Fruit fly (Drosophila melanogaster) whole organism, embryonic: ENCODE results near the gene Zn72D.

Experiments used
- Ada2b ChIP-seq: fragments of 200-800 bp; sonication (Bioruptor generic); IDR thresholded peaks from 2 replicates; pipeline ENCODE4 v1.3.6; 2022; ENCODE audit warnings: missing biosample characterization, missing genetic modification characterization
- Atf6 ChIP-seq: fragments of 200-800 bp; sonication (Bioruptor generic); IDR thresholded peaks from 2 replicates; pipeline ENCODE4 v1.3.6; 2022; ENCODE audit warnings: missing biosample characterization, missing genetic modification characterization
- Awh ChIP-seq: fragments of 200-800 bp; sonication (Bioruptor generic); IDR thresholded peaks from 2 replicates; pipeline ENCODE4, ENCODE4 v1.3.6; 2022; ENCODE audit warnings: missing biosample characterization, missing genetic modification characterization
- BEAF-32 ChIP-seq: fragments of 200-800 bp; sonication (Bioruptor generic); optimal IDR thresholded peaks from 3 replicates; lab custom pipeline; 2017; ENCODE audit warnings: missing biosample characterization, missing genetic modification characterization, mild to moderate bottlenecking, moderate library complexity, missing genetic modification reagents
- CG10147 ChIP-seq: fragments of 200-800 bp; sonication (Bioruptor generic); optimal IDR thresholded peaks from 2 replicates; lab custom pipeline; 2019; ENCODE audit warnings: missing biosample characterization, mild to moderate bottlenecking, missing genetic modification characterization, moderate library complexity
- CG10209 ChIP-seq: fragments of 200-800 bp; sonication (Bioruptor generic); optimal IDR thresholded peaks from 3 replicates; lab custom pipeline; 2017; ENCODE audit warnings: missing biosample characterization, mild to moderate bottlenecking, missing genetic modification characterization, missing genetic modification reagents
- CG10366 ChIP-seq: fragments of 200-800 bp; sonication (Bioruptor generic); IDR thresholded peaks from 2 replicates; pipeline ENCODE4 v1.3.6; 2022; ENCODE audit warnings: missing biosample characterization, missing genetic modification characterization
- CG11696 ChIP-seq: fragments of 200-800 bp; sonication (Bioruptor generic); IDR thresholded peaks from 2 replicates; pipeline ENCODE4 v1.3.6; 2022; ENCODE audit warnings: missing biosample characterization, missing genetic modification characterization
- CG14050 ChIP-seq: fragments of 200-800 bp; sonication (Bioruptor generic); IDR thresholded peaks from 3 replicates; pipeline ENCODE4 v1.3.6; 2022; ENCODE audit warnings: missing biosample characterization, missing genetic modification characterization
- CG15011 ChIP-seq: fragments of 200-800 bp; sonication (Bioruptor generic); optimal IDR thresholded peaks from 3 replicates; lab custom pipeline; 2018; ENCODE audit warnings: missing biosample characterization, mild to moderate bottlenecking, missing genetic modification characterization
- CG15514 ChIP-seq: fragments of 200-800 bp; sonication (Bioruptor generic); optimal IDR thresholded peaks from 3 replicates; lab custom pipeline; 2017; ENCODE audit warnings: missing biosample characterization, missing genetic modification characterization, mild to moderate bottlenecking, moderate library complexity, missing genetic modification reagents
- CG15601 ChIP-seq: fragments of 200-800 bp; sonication (Bioruptor generic); optimal IDR thresholded peaks from 3 replicates; lab custom pipeline; 2019; ENCODE audit warnings: missing biosample characterization, mild to moderate bottlenecking, missing genetic modification characterization, moderate library complexity
- CG1602 ChIP-seq: fragments of 200-800 bp; sonication (Bioruptor generic); optimal IDR thresholded peaks from 3 replicates; lab custom pipeline; 2016; ENCODE audit warnings: missing biosample characterization, missing genetic modification characterization
- CG1603 ChIP-seq: fragments of 200-800 bp; sonication (Bioruptor generic); optimal IDR thresholded peaks from 2 replicates; lab custom pipeline; 2019; ENCODE audit warnings: missing biosample characterization, mild to moderate bottlenecking, missing genetic modification characterization, moderate library complexity
- CG17612 ChIP-seq: fragments of 200-800 bp; sonication (Bioruptor generic); IDR thresholded peaks from 2 replicates; pipeline ENCODE4 v1.3.6; 2022; ENCODE audit warnings: missing biosample characterization, missing genetic modification characterization
- CG17912 ChIP-seq: fragments of 200-800 bp; sonication (Bioruptor generic); optimal IDR thresholded peaks from 2 replicates; lab custom pipeline; 2018; ENCODE audit warnings: missing biosample characterization, mild to moderate bottlenecking, missing genetic modification characterization
- CG3065 ChIP-seq: fragments of 200-800 bp; sonication (Bioruptor generic); optimal IDR thresholded peaks from 2 replicates; lab custom pipeline; 2016; ENCODE audit warnings: missing biosample characterization, missing genetic modification characterization
- CG31388 ChIP-seq: fragments of 200-800 bp; sonication (Bioruptor generic); optimal IDR thresholded peaks from 2 replicates; lab custom pipeline; 2016; ENCODE audit warnings: missing biosample characterization, missing genetic modification characterization
- CG31441 ChIP-seq: fragments of 200-800 bp; sonication (Bioruptor generic); IDR thresholded peaks from 2 replicates; pipeline ENCODE4 v1.3.6; 2022; ENCODE audit warnings: missing biosample characterization, missing genetic modification characterization
- CG32772 ChIP-seq: fragments of 200-800 bp; sonication (Bioruptor generic); IDR thresholded peaks from 2 replicates; pipeline ENCODE4 v1.3.6; 2022; ENCODE audit warnings: missing biosample characterization, missing genetic modification characterization
- CG4360 ChIP-seq: fragments of 200-800 bp; sonication (Bioruptor generic); IDR thresholded peaks from 2 replicates; pipeline ENCODE4 v1.3.6; 2022; ENCODE audit warnings: missing biosample characterization, missing genetic modification characterization
- CG7987 ChIP-seq: fragments of 200-800 bp; sonication (Bioruptor generic); optimal IDR thresholded peaks from 2 replicates; lab custom pipeline; 2018; ENCODE audit warnings: missing biosample characterization, mild to moderate bottlenecking, missing genetic modification characterization, moderate library complexity
- CG9932 ChIP-seq: fragments of 200-800 bp; sonication (Bioruptor generic); IDR thresholded peaks from 2 replicates; pipeline ENCODE4 v1.3.6; 2022; ENCODE audit warnings: missing biosample characterization, missing genetic modification characterization
- Dref ChIP-seq: fragments of 200-800 bp; sonication (Bioruptor generic); IDR thresholded peaks from 2 replicates; pipeline ENCODE4 v1.3.6; 2022; ENCODE audit warnings: missing biosample characterization, missing genetic modification characterization
- Ets97D ChIP-seq: fragments of 200-800 bp; sonication (Bioruptor generic); optimal IDR thresholded peaks from 3 replicates; lab custom pipeline; 2016; ENCODE audit warnings: missing biosample characterization, missing genetic modification characterization
- MTF-1 ChIP-seq: fragments of 200-800 bp; sonication (Bioruptor generic); optimal IDR thresholded peaks from 2 replicates; lab custom pipeline; 2018; ENCODE audit warnings: missing biosample characterization, mild to moderate bottlenecking, missing genetic modification characterization, borderline replicate concordance
- Mrtf ChIP-seq: fragments of 200-800 bp; sonication (Bioruptor generic); IDR thresholded peaks from 3 replicates; pipeline ENCODE4 v1.3.6; 2022; ENCODE audit warnings: missing biosample characterization, missing genetic modification characterization
- Myb ChIP-seq: fragments of 200-800 bp; sonication (Bioruptor generic); optimal IDR thresholded peaks from 2 replicates; lab custom pipeline; 2016; ENCODE audit warnings: missing biosample characterization, missing genetic modification characterization
- Nf-YC ChIP-seq: fragments of 200-800 bp; optimal IDR thresholded peaks from 3 replicates; lab custom pipeline; 2019; ENCODE audit warnings: missing biosample characterization, mild to moderate bottlenecking, missing genetic modification characterization, moderate library complexity
- Sin3A ChIP-seq: fragments of >200 bp; optimal IDR thresholded peaks from 2 replicates; lab custom pipeline; 2018
- Vsx1 ChIP-seq: fragments of 200-800 bp; sonication (Bioruptor generic); optimal IDR thresholded peaks from 2 replicates; lab custom pipeline; 2017; ENCODE audit warnings: missing biosample characterization, mild to moderate bottlenecking, missing genetic modification characterization, missing genetic modification reagents
- ash1 ChIP-seq: fragments of 200-800 bp; sonication (Bioruptor generic); optimal IDR thresholded peaks from 2 replicates; lab custom pipeline; 2018; ENCODE audit warnings: missing biosample characterization, mild to moderate bottlenecking, missing genetic modification characterization
- crc ChIP-seq: fragments of 200-800 bp; sonication (Bioruptor generic); optimal IDR thresholded peaks from 2 replicates; lab custom pipeline; 2016; ENCODE audit warnings: missing biosample characterization, missing genetic modification characterization
- gce ChIP-seq: fragments of 200-800 bp; sonication (Bioruptor generic); IDR thresholded peaks from 3 replicates; pipeline ENCODE4 v1.3.6; 2022; ENCODE audit warnings: missing biosample characterization, missing genetic modification characterization
- gcm ChIP-seq: fragments of 200-800 bp; sonication (Bioruptor generic); optimal IDR thresholded peaks from 2 replicates; lab custom pipeline; 2019; ENCODE audit warnings: missing biosample characterization, mild to moderate bottlenecking, missing genetic modification characterization, moderate library complexity
- gfzf ChIP-seq: fragments of 200-800 bp; sonication (Bioruptor generic); optimal IDR thresholded peaks from 2 replicates; lab custom pipeline; 2016; ENCODE audit warnings: missing biosample characterization, mild to moderate bottlenecking, missing genetic modification characterization, moderate library complexity
- grn ChIP-seq: fragments of 200-800 bp; sonication (Bioruptor generic); optimal IDR thresholded peaks from 3 replicates; lab custom pipeline; 2017; ENCODE audit warnings: missing biosample characterization, missing genetic modification characterization
- her ChIP-seq: fragments of 200-800 bp; sonication (Bioruptor generic); optimal IDR thresholded peaks from 2 replicates; lab custom pipeline; 2016; ENCODE audit warnings: missing biosample characterization, missing genetic modification characterization
- inv ChIP-seq: fragments of 200-800 bp; sonication (Bioruptor generic); IDR thresholded peaks from 2 replicates; pipeline ENCODE4 v1.3.6; 2022; ENCODE audit warnings: missing biosample characterization, missing genetic modification characterization; ENCODE audit not compliant: partially characterized antibody
- klu ChIP-seq: fragments of 200-800 bp; sonication (Bioruptor generic); IDR thresholded peaks from 2 replicates; pipeline ENCODE4 v1.3.6; 2022; ENCODE audit warnings: missing biosample characterization, missing genetic modification characterization
- pum ChIP-seq: fragments of 200-800 bp; sonication (Bioruptor generic); optimal IDR thresholded peaks from 2 replicates; lab custom pipeline; 2016; ENCODE audit warnings: missing biosample characterization, missing genetic modification characterization
- slbo ChIP-seq: fragments of 200-800 bp; sonication (Bioruptor generic); IDR thresholded peaks from 2 replicates; pipeline ENCODE4 v1.3.6; 2022; ENCODE audit warnings: missing biosample characterization, missing genetic modification characterization
- sr ChIP-seq: fragments of 200-800 bp; sonication (Bioruptor generic); IDR thresholded peaks from 3 replicates; pipeline ENCODE4 v1.3.6; 2022; ENCODE audit warnings: missing biosample characterization, missing genetic modification characterization
- sug ChIP-seq: fragments of 200-800 bp; optimal IDR thresholded peaks from 2 replicates; lab custom pipeline; 2019; ENCODE audit warnings: missing biosample characterization, mild to moderate bottlenecking, missing genetic modification characterization, moderate library complexity
- toy ChIP-seq: fragments of 200-800 bp; sonication (Bioruptor generic); IDR thresholded peaks from 2 replicates; pipeline ENCODE4 v1.3.6; 2022; ENCODE audit warnings: missing biosample characterization, missing genetic modification characterization
- trem ChIP-seq: fragments of 200-800 bp; optimal IDR thresholded peaks from 3 replicates; lab custom pipeline; 2019; ENCODE audit warnings: missing biosample characterization, mild to moderate bottlenecking, missing genetic modification characterization, moderate library complexity

Zn72D gene

DNA sequence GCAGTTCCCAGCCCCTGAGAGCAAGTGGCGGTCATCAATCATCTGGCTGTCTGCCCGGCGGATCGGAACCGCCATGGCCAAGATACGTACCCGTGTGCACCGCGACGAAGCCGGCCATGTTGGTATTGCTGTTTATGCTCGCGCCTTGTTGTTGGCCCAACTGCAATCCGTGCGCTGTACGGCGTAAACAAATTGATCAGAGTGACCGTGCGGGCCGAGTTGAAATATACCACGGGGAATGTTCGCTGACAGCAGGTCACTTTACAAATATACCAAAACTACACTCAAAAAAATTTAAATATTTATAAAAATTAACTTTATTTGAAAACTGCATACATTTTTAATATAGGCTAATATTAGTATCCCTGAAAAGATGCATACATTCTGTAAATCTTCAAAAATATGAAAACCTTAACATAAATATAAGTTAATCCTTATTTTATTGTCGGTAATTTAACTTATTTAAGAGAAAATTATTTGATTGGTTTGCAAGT, 25.1 kb downstream of the Zn72D start, which contains the start of gene Tasp1 (continued):
- TF ChIP-seq BEAF-32 (GFP tag; lab: Kevin White, UChicago) (peak; percentile 21), gce (peak; percentile 50; the same call in 1 of the 3 replicates), gcm (GFP tag; lab: Kevin White, UChicago) (no peak), Myb (GFP tag; lab: Kevin White, UChicago) (no peak), CG17912 (GFP tag; lab: Kevin White, UChicago) (no peak), CG7987 (GFP tag; lab: Kevin White, UChicago) (no peak), CG15514 (GFP tag; lab: Kevin White, UChicago) (peak; percentile 58), klu (no peak), gfzf (peak; percentile 73), trem (tag; lab: Kevin White, UChicago) (peak; percentile 63), Dref (GFP tag; lab: Robert Waterston, UW) (no peak), CG14050 (GFP tag; lab: Robert Waterston, UW) (peak; percentile 41; the same call in 1 of the 3 replicates), Mrtf (GFP tag; lab: Robert Waterston, UW) (no peak), CG15601 (tag; lab: Kevin White, UChicago) (peak; percentile 55), CG31388 (peak; percentile 7), ash1 (GFP tag; lab: Kevin White, UChicago) (no peak), CG32772 (peak; percentile 63), Ada2b (GFP tag; lab: Robert Waterston, UW) (peak; percentile 62), CG9932 (GFP tag; lab: Robert Waterston, UW) (peak; percentile 76; the same call in 1 of the 2 replicates), Vsx1 (GFP tag; lab: Kevin White, UChicago) (no peak), CG31441 (GFP tag; lab: Robert Waterston, UW) (peak; percentile 79), inv (GFP tag; lab: Robert Waterston, UW) (no peak), CG3065 (no peak), CG10366 (GFP tag; lab: Robert Waterston, UW) (peak; percentile 38; the same call in 1 of the 2 replicates), Nf-YC (tag; lab: Kevin White, UChicago) (no peak), CG4360 (GFP tag; lab: Robert Waterston, UW) (peak; percentile 47; the same call in 1 of the 2 replicates), CG1603 (no peak), grn (no peak), CG10147 (GFP tag; lab: Kevin White, UChicago) (no peak), Awh (GFP tag; lab: Robert Waterston, UW) (no peak), Ets97D (no peak), CG17612 (GFP tag; lab: Robert Waterston, UW) (no peak), CG1602 (GFP tag; lab: Kevin White, UChicago) (peak; percentile 55), slbo (GFP tag; lab: Robert Waterston, UW) (peak; percentile 80)
- TF ChIP-seq, all 482 proteins: peak for 214

- no peak for TF ChIP-seq her (GFP tag; lab: Kevin White, UChicago)
- no peak for TF ChIP-seq sug (tag; lab: Kevin White, UChicago)
- no peak for TF ChIP-seq crc (GFP tag; lab: Kevin White, UChicago)
- no peak for TF ChIP-seq pum (GFP tag; lab: Kevin White, UChicago)
- TF ChIP-seq CG10209 (GFP tag; lab: Kevin White, UChicago), result no peak
- TF ChIP-seq sr, result no peak
- no peak for TF ChIP-seq Sin3A (lab: Kevin White, UChicago)
- TF ChIP-seq MTF-1 (GFP tag; lab: Kevin White, UChicago), result no peak
- TF ChIP-seq CG11696 (GFP tag; lab: Robert Waterston, UW), result no peak
- TF ChIP-seq Atf6 (GFP tag; lab: Robert Waterston, UW), result no peak
- no peak for TF ChIP-seq CG15011
- TF ChIP-seq toy (GFP tag; lab: Robert Waterston, UW), result no peak
These were observed 28.7 kb downstream of the Zn72D start, which contains the start of gene CG13075 for dm6 chr3L:16083693-16084092. Gene CG13075 (plus strand): TSS chr3L:16083993.
